Fruit fly (Drosophila melanogaster): ENCODE measurements around the gene Acsx4.
A peak's percentile ranks its signal among the peaks of the same experiment; 100 is the strongest.

The Acsx4 gene

DNA sequence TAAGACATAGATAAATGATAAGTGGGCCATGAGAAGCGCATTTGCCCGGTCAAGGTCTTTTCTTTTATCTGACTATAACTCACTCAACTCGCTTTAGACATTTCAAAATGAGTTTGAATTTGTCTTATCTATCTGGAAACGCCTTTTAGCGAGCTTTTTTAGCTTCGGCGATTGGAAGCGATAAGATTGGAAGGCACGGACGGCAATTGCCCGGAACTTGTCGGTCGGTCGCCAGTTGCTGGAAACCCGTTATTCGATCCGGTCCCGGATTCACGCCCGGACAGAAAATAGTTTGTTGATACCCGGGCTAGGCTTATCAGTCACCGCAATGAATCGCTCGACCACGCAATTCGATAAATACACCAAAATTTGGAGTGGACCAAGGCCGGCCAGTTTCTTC, at the start of gene Acsx4:
Gene Acsx4 (plus strand): TSS at position 233 of the 400 bp plus-strand sequence.
- peak; percentile 17 for TF ChIP-seq noc (tag; optimal IDR thresholded peaks at IDR 0.05)

DNA sequence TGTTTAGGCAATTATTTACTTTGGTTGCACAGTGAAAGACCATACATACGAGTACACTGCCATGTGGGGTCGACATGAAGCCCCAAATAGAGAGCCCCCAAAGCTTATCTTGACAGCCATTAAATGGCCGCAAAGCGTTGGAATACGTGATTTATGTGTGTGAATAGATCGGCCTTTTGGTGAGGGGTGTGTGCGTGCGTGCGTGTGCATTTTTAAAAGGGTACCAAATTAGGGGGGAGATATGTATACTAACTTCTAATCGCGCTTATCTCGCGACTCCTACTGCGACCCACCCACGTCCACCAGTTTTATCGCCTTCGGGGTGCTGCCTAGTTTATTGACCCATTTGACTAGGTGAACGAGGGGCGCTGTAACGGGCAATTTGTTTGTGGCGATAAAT, 40.4 kb upstream of the Acsx4 start:
- no peak for TF ChIP-seq noc (tag; optimal IDR thresholded peaks at IDR 0.05)

DNA sequence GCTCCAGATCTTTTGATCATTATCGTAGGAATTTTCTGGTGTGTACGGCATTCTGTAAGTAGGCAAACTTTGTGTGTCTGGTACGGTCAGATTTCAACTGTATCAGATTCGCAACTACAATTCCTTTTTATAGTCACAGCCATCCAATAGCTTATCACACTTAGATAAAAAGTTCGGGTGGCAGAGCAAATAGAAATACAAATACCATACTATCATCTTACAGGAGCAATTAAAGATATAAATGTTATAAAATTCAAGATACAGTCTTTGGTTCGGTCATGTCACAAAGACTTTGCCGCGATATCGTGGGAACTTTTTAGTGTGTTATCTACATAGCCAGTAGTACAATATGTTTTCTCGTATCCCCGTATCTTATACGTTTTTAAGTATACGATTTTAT, 10.2 kb upstream of the Acsx4 start, which contains the start of gene Acsx1L:
Gene Acsx1L (minus strand): TSS at position 101 of the 400 bp plus-strand sequence.
- TF ChIP-seq noc (tag; optimal IDR thresholded peaks at IDR 0.05): no peak

DNA sequence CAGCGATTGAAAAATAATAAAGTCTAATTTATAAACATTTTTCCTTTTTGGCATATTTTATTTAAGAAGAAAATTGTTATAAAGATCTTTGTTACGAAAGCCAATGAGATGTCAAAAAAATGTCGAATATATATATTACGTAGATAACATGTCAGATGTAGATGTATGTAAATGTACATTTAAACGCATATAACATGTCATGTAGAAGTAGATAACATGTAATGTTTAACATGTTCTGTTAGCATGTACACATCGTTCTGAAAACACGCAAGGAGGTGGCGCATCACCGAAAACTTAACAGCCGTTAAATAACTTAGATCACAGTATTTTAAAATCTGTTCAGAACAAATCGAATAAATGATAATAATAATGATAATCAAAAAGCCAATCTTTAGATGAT, 9.2 kb upstream of the Acsx4 start:
- no peak for TF ChIP-seq noc (tag; optimal IDR thresholded peaks at IDR 0.05)

DNA sequence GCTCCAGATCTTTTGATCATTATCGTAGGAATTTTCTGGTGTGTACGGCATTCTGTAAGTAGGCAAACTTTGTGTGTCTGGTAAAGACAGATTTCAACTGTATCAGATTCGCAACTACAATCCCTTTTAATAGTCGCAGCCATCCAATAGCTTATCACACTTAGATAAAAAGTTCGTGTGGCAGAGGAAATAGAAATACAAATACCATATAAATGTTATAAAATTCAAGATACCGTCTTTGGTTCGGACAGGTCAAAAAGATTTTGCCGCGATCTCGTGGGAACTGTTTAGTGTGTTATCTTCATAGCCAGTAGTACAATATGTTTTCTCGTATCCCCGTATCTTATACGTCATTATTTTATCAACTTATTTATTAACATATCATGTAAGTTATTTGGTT, 6.1 kb upstream of the Acsx4 start, which contains the start of gene Acsx1R:
Gene Acsx1R (minus strand): TSS at position 101 of the 400 bp plus-strand sequence.
- TF ChIP-seq noc (tag; optimal IDR thresholded peaks at IDR 0.05): no peak

DNA sequence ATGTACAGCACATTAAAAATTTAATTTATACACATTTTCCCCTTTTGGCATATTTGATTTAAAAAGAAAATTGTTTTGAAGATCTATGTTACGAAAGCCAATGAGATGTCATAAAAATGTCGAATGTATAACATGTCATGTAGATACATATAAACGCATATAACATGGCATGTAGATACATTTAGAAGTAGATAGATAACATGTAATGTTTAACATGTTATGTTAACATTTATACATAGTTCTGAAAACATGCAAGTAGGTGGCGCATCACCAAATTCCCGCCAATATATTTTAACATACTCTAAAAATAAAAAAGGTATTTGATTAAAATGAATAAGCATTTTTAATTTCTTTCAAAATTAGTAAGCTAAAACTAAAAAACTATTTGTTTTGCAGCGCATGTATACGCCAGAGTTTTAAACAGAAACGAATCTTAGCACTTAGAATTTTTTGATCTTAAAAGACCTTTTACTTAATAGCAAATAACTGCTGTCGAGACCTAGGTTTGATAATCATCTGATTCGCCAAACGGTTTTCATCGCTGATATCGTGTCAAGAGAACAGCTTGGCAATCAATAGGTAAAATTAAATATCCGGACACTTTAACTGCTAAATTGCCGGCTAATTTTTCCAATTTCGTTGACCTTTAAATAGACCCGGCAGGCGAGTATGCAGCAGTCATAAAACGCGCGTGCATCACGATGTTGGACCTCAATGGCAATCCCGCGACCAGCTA, 5.1 kb upstream of the Acsx4 start, which contains the start of gene Acsx2:
Gene Acsx2 (plus strand): TSS at position 686 of the 736 bp plus-strand sequence.
- TF ChIP-seq noc (tag; optimal IDR thresholded peaks at IDR 0.05): no peak

DNA sequence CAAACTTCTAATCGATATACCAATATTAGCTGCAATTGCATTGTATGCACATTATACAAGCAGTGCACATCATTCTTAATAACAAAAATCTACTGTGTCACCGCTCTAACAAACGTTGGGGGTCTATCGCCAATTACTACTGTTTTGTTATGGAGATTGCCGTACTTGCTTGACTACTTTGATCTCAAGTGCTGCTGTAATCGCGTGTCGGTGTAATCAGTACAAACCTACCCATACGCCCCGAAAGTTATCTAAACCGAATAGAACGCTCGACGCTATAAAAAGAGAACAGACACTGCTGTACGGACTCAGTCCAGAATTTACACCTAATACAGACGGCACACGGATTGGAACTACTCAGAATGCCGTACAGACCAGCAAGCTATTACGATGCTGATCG, 2.4 kb upstream of the Acsx4 start, which contains the start of gene Acsx3:
Gene Acsx3 (plus strand): TSS at position 301 of the 400 bp plus-strand sequence.
- TF ChIP-seq noc (tag; optimal IDR thresholded peaks at IDR 0.05): no peak

DNA sequence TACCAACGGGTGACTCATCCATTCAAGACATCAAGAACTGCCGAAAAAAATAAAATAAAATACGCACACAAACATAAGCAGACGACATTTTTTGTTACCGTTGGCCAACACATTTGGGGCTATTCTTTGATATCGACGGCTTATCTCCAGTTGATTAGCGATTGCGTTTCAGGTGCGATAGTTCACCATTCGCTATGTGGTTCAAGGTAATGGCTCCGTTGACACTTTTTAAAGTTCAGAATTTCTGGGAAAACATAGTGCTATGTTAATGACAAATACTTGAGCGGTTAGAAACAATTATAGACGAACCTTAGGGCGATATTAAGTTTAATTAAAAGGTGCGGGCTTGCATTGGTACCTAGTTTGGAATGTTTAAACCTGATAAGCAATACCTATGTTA, 2.1 kb downstream of the Acsx4 start:
- no peak for TF ChIP-seq noc (tag; optimal IDR thresholded peaks at IDR 0.05)

DNA sequence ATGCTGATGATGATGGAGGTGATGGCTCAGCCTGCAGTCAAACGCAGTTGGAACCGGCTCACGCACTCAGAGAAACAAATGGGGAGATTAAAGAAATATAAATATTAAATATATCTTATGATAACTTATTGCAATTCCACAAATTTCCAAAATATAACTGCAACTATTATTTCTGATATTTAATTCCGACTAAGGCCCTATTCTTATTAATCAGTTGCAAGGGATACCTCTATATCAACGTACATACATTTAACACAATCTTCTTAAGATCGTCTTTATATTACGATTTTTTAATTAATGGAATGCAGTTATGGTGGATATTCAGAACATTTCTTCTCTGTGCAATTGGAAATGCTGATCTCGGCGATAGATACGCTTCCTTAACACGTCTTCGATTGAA, 5.4 kb downstream of the Acsx4 start:
- TF ChIP-seq noc (tag; optimal IDR thresholded peaks at IDR 0.05): no peak

DNA sequence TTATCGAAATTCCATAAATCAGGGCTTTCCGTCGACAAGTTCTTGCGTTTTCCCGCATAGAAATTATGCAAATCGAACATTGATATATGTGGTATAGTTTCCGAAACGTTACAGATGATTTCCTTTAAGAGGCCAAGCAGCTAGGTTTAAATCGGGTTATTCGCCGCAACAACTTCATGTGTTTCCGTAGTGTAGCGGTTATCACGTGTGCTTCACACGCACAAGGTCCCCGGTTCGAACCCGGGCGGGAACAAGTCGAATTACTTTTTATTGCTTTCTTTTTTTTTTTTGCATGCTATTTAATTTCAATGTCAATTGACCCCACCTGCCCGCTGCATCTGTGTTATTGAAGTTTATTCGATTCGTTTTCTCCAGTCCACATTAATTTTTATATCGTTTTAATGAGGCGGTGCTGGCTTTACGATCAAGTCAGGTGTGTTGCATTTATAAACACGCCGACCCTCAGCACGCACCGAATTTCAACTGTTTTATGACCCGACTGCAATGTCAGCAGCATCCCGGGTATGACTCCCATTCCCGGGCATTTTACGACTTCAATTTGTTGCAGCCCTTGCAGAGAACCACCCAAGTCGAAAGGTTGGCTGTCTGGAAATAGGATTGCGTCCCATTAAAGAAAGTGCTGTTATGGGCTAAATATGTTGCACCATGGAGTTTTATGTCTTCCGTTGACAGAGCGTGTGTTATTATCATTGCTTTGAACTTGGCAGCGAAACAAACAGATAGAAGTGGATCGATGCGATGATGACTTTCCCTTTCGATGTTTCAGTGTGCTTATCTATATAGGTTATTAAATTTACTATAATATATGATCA, 6.8 kb downstream of the Acsx4 start:
- no peak for TF ChIP-seq noc (tag; optimal IDR thresholded peaks at IDR 0.05)

DNA sequence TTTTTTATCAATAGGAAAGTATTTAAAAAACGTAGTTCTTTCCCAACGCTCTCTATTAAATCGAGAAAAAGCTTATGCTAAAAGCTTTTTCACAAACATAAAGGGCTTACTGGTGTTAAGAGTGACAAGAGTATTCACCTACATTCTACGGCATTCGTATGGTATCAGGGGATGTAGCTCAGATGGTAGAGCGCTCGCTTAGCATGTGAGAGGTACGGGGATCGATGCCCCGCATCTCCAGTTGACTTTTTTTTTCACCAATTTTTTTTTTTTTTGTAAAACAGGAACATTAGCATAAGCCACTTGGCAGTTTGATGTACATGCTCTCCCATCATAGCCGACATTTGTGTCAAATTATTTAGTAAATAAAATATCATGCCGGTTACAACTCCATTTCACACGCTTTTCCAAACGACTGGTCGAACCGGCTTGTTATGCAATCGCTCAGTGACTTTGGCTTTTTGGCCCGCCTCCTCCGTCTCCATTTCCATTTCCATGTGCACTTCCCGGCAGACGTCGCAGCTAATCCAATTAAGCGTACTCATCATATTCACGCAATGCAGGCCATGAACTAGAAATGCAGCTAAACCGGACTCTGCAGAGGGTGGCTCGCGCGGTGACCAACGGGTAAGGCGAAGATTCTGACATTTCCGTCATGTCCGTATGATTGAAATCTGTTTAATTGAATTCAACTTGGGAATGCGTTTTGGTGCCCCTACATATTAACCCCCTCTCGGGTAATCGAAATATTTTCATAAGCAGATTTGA, 7.7 kb downstream of the Acsx4 start:
- no peak for TF ChIP-seq noc (tag; optimal IDR thresholded peaks at IDR 0.05)

DNA sequence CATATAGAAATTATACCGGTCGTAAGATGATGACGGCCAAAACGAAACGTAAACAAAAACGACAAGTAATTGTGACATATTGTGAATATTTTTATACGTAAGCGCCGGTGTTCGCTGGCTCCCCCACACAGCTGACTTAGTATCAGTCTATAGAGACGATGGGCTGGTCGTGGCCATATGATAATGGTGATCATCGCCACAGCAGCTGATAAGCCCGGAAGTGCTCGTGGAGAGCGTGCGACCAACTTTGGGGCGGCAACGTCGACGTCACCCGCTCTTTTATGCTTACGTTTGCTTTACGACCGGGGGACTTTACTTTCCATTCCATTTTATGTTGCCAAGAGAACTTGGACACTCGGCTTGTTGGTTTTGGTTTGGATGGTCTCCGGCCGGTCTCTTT, 9.4 kb downstream of the Acsx4 start:
- no peak for TF ChIP-seq noc (tag; optimal IDR thresholded peaks at IDR 0.05)

DNA sequence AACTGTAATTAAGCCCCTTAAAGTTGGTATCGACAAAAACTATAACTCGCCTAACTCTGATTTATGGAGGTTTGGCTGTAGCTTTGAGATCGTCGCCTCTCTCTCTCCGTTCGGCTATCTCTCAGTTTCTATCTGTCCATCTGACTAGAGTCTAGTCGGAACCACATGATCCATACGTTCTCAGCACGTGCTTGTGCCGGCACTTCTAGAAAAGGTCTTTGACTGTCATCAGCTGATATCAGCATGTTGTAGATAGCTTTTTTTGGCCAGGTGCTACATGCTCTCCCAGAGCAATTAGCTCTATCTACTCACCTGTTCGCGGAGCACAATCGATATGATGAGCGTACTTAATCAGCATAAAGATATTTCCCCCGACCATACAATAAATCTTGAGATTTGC, 10.3 kb downstream of the Acsx4 start:
- no peak for TF ChIP-seq noc (tag; optimal IDR thresholded peaks at IDR 0.05)

DNA sequence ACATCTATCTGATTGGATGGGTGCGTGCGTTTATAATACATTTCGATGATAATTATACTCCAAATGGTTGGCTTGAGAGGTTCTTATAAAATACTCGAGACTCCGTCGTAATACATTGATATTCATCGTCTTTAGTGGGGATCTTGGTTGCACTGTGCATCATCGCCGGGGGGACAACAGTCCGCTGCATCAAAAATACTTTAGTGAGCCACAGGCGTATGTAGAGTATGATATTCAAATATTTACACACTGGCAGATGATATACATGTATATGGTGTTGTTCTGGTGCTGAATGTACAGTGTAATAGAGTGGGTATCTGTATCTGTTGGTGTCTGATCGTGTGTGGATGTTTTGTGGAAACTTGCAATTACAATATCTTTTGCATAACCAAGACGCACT, 12.0 kb downstream of the Acsx4 start:
- TF ChIP-seq noc (tag; optimal IDR thresholded peaks at IDR 0.05): no peak

DNA sequence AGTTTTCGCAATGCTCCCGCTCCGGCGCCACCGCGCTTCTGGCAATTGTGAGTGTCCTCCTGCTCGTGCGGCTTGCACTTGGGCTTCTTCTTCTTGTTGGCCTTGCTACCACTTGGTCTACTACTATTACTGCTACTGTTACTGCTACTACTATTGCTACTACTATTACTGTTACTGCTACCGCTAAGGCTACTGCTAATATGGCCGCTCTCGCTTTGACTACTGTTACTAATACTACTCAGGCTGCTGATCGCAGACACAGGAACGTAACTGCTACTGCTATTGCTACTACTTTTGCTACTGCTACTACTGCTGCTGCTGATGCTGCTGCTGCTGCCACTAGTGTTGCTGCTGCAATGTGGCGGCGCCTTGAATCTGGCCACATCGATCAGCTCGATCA, 13.5 kb downstream of the Acsx4 start:
- no peak for TF ChIP-seq noc (tag; optimal IDR thresholded peaks at IDR 0.05)

DNA sequence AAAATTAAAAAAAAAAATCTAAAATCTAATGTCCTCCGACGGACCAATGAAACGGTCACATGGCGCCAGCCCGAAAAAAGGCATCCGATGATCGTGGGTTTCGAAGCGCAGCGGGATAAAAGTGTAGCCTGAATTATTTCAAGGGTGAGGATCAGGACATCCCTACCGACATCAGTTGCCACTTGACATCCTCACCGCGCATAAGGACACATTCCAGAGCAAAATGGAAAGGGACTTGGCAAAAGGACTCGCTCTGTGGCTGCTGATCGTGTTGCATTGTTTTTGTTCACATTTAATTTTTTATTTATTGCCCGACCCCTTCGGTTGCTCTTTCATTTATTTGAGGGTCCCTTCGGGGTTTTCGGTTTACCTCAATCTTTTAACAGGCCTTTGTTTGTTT, 16.3 kb downstream of the Acsx4 start:
- TF ChIP-seq noc (tag; optimal IDR thresholded peaks at IDR 0.05): no peak

Measured in whole organism, larva.